Worm (Caenorhabditis elegans): ENCODE measurements around the gene acl-6.

acl-6 gene

ce11 chrV:5423120-5423519, 10.1 kb upstream of the acl-6 start, which contains the start of gene cyp-14A5:
Gene cyp-14A5, minus strand, starts transcription at chrV:5423282.
- TF ChIP-seq nfyb-1 (GFP tag; IDR thresholded peaks at IDR 0.05) (no peak), lsy-27 (tag; optimal IDR thresholded peaks at IDR 0.05; ENCODE audit: borderline replicate concordance, insufficient read depth) (no peak), B0336.3 (GFP tag; IDR thresholded peaks at IDR 0.05) (no peak), him-1 (tag; optimal IDR thresholded peaks at IDR 0.05) (no peak), sptf-2 (GFP tag; optimal IDR thresholded peaks at IDR 0.05) (no peak), ceh-100 (GFP tag; IDR thresholded peaks at IDR 0.05) (no peak)

DNA sequence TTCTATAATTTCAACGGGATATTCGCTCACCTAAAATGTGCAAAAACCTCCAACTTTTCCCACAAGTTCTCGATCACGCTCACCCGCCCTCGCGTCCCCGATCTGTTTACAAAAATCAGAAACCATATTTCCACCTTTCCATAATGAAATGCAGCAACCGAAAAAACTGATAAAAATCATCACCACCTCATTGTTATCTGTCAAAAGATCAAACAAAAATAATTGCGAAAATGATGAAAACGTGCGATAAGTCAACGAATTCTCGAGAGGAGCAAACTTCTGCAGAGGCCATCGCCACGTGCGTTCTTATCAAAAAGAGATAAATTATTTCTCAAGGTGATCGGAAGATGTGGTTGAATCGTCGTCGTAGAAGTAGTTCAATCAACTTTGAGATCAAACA, 8.2 kb upstream of the acl-6 start:
- no peak for TF ChIP-seq Y56A3A.18 (GFP tag; IDR thresholded peaks at IDR 0.05)
- no peak for TF ChIP-seq zim-3 (tag; optimal IDR thresholded peaks at IDR 0.05)
- TF ChIP-seq egrh-3 (GFP tag; IDR thresholded peaks at IDR 0.05): no peak
- TF ChIP-seq cebp-1 (GFP tag; IDR thresholded peaks at IDR 0.05): no peak
- TF ChIP-seq cebp-1 (tag; optimal IDR thresholded peaks at IDR 0.05): peak; percentile 33
- peak; percentile 89 for TF ChIP-seq nhr-80 (tag; optimal IDR thresholded peaks at IDR 0.05)
- no peak for TF ChIP-seq F57C9.4 (tag; optimal IDR thresholded peaks at IDR 0.05)
- no peak for TF ChIP-seq aptf-3 (GFP tag; IDR thresholded peaks at IDR 0.05)
- TF ChIP-seq snpc-4 (GFP tag; optimal IDR thresholded peaks at IDR 0.05): no peak
- TF ChIP-seq snpc-4 (tag; optimal IDR thresholded peaks at IDR 0.05): no peak
- peak; percentile 3 for TF ChIP-seq pha-4 (tag; optimal IDR thresholded peaks at IDR 0.05)
- no peak for TF ChIP-seq Y53G8AR.9 (GFP tag; conservative IDR thresholded peaks at IDR 0.05)
- TF ChIP-seq dox-1 (GFP tag; IDR thresholded peaks at IDR 0.05): peak; percentile 52; the same call in 1 of the 2 replicates
- TF ChIP-seq atf-7 (tag; optimal IDR thresholded peaks at IDR 0.05): peak; percentile 10
- TF ChIP-seq ama-1 (optimal IDR thresholded peaks at IDR 0.05): no peak
- TF ChIP-seq ama-1 (GFP tag; optimal IDR thresholded peaks at IDR 0.05): no peak
- TF ChIP-seq ztf-26 (tag; optimal IDR thresholded peaks at IDR 0.05): peak; percentile 24

ce11 chrV:5426337-5426736, 6.8 kb upstream of the acl-6 start:
- no peak for TF ChIP-seq ceh-58 (GFP tag; IDR thresholded peaks at IDR 0.05)
- TF ChIP-seq him-1 (tag; optimal IDR thresholded peaks at IDR 0.05): no peak

DNA sequence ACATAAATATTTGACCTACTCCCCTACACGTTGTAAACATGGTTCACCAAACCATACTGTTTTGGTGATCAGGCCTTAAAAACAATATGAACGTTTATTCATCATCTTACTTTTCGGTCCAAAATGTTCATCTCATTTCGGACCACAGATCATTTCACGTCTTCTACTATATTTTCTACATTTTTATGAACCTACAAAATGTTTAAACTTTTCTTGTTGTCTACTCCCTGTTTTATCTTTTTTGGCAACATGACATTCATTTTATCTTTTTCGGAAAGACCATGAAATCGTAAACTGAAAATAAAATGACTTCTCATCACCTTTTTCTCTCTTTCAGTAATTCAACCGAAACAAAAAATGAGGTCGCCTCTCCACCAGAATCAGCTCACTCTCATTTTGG, 5.3 kb upstream of the acl-6 start, which contains the start of gene rhr-1:
Gene rhr-1, plus strand, starts transcription at position 301 of the 400 bp plus-strand sequence.
- TF ChIP-seq nfya-2 (GFP tag; IDR thresholded peaks at IDR 0.05) (no peak), nhr-80 (tag; optimal IDR thresholded peaks at IDR 0.05) (peak; percentile 12)

DNA sequence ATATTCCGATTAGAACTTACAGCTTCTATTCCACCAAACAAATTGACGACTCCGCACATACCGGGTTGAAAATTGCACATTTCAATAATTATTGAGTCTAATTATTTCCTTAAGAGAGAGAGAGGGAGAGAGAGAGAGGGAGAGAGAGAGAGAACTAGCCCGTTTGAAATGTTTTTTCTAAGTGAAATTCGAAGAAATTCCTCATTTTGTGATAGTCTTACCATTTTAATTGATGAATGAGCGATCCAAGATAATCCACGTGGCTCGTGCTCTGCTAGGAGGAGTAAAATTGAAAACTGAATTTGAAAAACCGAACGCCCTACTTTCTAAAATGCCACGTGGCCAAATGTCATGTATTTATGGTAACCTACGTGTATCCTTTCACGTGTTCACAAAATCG, 687 bp upstream of the acl-6 start, which contains the start of gene F08F3.8:
Gene F08F3.8, minus strand, starts transcription at position 101 of the 400 bp plus-strand sequence.
- TF ChIP-seq Y95B8A.8 (GFP tag; IDR thresholded peaks at IDR 0.05): no peak
- no peak for TF ChIP-seq hsf-1 (GFP tag; IDR thresholded peaks at IDR 0.05)
- TF ChIP-seq F33H1.4 (GFP tag; IDR thresholded peaks at IDR 0.05): no peak
- TF ChIP-seq ceh-27 (GFP tag; optimal IDR thresholded peaks at IDR 0.05): no peak
- TF ChIP-seq snpc-3.4 (tag; optimal IDR thresholded peaks at IDR 0.05): no peak
- no peak for TF ChIP-seq pbrm-1 (GFP tag; IDR thresholded peaks at IDR 0.05)
- TF ChIP-seq rcor-1 (GFP tag; IDR thresholded peaks at IDR 0.05): no peak
- no peak for TF ChIP-seq Y56A3A.18 (GFP tag; IDR thresholded peaks at IDR 0.05)
- TF ChIP-seq hmg-20 (GFP tag; IDR thresholded peaks at IDR 0.05): no peak
- no peak for TF ChIP-seq cebp-2 (GFP tag; IDR thresholded peaks at IDR 0.05)
- TF ChIP-seq ztf-26 (tag; optimal IDR thresholded peaks at IDR 0.05): no peak
- no peak for TF ChIP-seq egrh-3 (GFP tag; IDR thresholded peaks at IDR 0.05)
- TF ChIP-seq Y79H2A.3 (GFP tag; conservative IDR thresholded peaks at IDR 0.05): no peak
- TF ChIP-seq F52B5.7 (tag; optimal IDR thresholded peaks at IDR 0.05): no peak
